Worm (Caenorhabditis elegans): ENCODE results near the gene fbxa-37.

ce11 chrIII:1307333-1307732, 22.5 kb downstream of the fbxa-37 start:
- TF ChIP-seq ceh-43 (GFP tag; optimal IDR thresholded peaks at IDR 0.05) (no peak), lin-13 (tag; optimal IDR thresholded peaks at IDR 0.05) (no peak), snpc-4 (tag; optimal IDR thresholded peaks at IDR 0.05) (no peak), unc-39 (tag; optimal IDR thresholded peaks at IDR 0.05) (no peak), ces-1 (GFP tag; optimal IDR thresholded peaks at IDR 0.05) (no peak)

Measured in whole organism, mixed stage, embryonic.